Fruit fly (Drosophila melanogaster) whole organism, embryonic: ENCODE measurements around the gene slp1.

ENCODE experiments used
- Bdp1 ChIP-seq: fragments of 200-800 bp; sonication (Bioruptor generic); optimal IDR thresholded peaks from 3 replicates; lab custom pipeline; 2016; ENCODE audit warnings: missing biosample characterization, missing genetic modification characterization
- CG10321 ChIP-seq: fragments of 200-800 bp; sonication (Bioruptor generic); IDR thresholded peaks from 2 replicates; pipeline ENCODE4 v1.3.6; 2022; ENCODE audit warnings: missing biosample characterization, missing genetic modification characterization
- CG10431 ChIP-seq: fragments of 200-800 bp; sonication (Bioruptor generic); optimal IDR thresholded peaks from 3 replicates; lab custom pipeline; 2018; ENCODE audit warnings: missing biosample characterization, mild to moderate bottlenecking, missing genetic modification characterization
- CG10654 ChIP-seq: fragments of 200-800 bp; sonication (Bioruptor generic); optimal IDR thresholded peaks from 2 replicates; lab custom pipeline; 2016; ENCODE audit warnings: missing biosample characterization, missing genetic modification characterization
- CG11723 ChIP-seq: fragments of 200-800 bp; sonication (Bioruptor generic); optimal IDR thresholded peaks from 2 replicates; lab custom pipeline; 2017; ENCODE audit warnings: missing biosample characterization, mild to moderate bottlenecking, missing genetic modification characterization
- CG12942 ChIP-seq: fragments of 200-800 bp; sonication (Bioruptor generic); optimal IDR thresholded peaks from 3 replicates; lab custom pipeline; 2016; ENCODE audit warnings: missing biosample characterization, missing genetic modification characterization
- CG13296 ChIP-seq: fragments of 200-800 bp; sonication (Bioruptor generic); optimal IDR thresholded peaks from 3 replicates; lab custom pipeline; 2018; ENCODE audit warnings: missing biosample characterization, mild to moderate bottlenecking, missing genetic modification characterization
- CG14965 ChIP-seq: fragments of 200-800 bp; sonication (Bioruptor generic); optimal IDR thresholded peaks from 2 replicates; lab custom pipeline; 2016; ENCODE audit warnings: missing biosample characterization, missing genetic modification characterization, borderline replicate concordance
- CG15514 ChIP-seq: fragments of 200-800 bp; sonication (Bioruptor generic); optimal IDR thresholded peaks from 3 replicates; lab custom pipeline; 2017; ENCODE audit warnings: missing biosample characterization, missing genetic modification characterization, mild to moderate bottlenecking, moderate library complexity, missing genetic modification reagents
- CG17361 ChIP-seq: fragments of 200-800 bp; sonication (Bioruptor generic); IDR thresholded peaks from 3 replicates; pipeline ENCODE4 v1.3.6; 2022; ENCODE audit warnings: missing biosample characterization, missing genetic modification characterization
- CG1832 ChIP-seq: fragments of 200-800 bp; sonication (Bioruptor generic); optimal IDR thresholded peaks from 2 replicates; lab custom pipeline; 2017; ENCODE audit warnings: missing biosample characterization, mild to moderate bottlenecking, missing genetic modification characterization, inconsistent platforms
- CG2875 ChIP-seq: fragments of 200-800 bp; sonication (Bioruptor generic); optimal IDR thresholded peaks from 2 replicates; lab custom pipeline; 2017; ENCODE audit warnings: missing biosample characterization, mild to moderate bottlenecking, missing genetic modification characterization, missing genetic modification reagents
- CG3281 ChIP-seq: fragments of 200-800 bp; sonication (Bioruptor generic); optimal IDR thresholded peaks from 3 replicates; lab custom pipeline; 2017; ENCODE audit warnings: missing biosample characterization, mild to moderate bottlenecking, missing genetic modification characterization
- CG3726 ChIP-seq: fragments of 200-800 bp; sonication (Bioruptor generic); IDR thresholded peaks from 3 replicates; pipeline ENCODE4, ENCODE4 v1.3.6; 2022; ENCODE audit warnings: missing biosample characterization, missing genetic modification characterization
- CG4424 ChIP-seq: fragments of 200-800 bp; sonication (Bioruptor generic); optimal IDR thresholded peaks from 3 replicates; lab custom pipeline; 2016; ENCODE audit warnings: missing biosample characterization, missing genetic modification characterization
- CG5953 ChIP-seq: fragments of 200-800 bp; sonication (Bioruptor generic); IDR thresholded peaks from 2 replicates; pipeline ENCODE4 v1.3.6; 2022; ENCODE audit warnings: missing biosample characterization, missing genetic modification characterization
- CG6689 ChIP-seq: fragments of 200-800 bp; sonication (Bioruptor generic); IDR thresholded peaks from 2 replicates; pipeline ENCODE4 v1.3.6; 2022; ENCODE audit warnings: missing biosample characterization, missing genetic modification characterization
- CG6813 ChIP-seq: fragments of 200-800 bp; sonication (Bioruptor generic); optimal IDR thresholded peaks from 2 replicates; lab custom pipeline; 2017; ENCODE audit warnings: missing biosample characterization, missing genetic modification characterization, mild to moderate bottlenecking, moderate library complexity, missing genetic modification reagents
- CG8388 ChIP-seq: fragments of 200-800 bp; sonication (Bioruptor generic); optimal IDR thresholded peaks from 2 replicates; lab custom pipeline; 2019; ENCODE audit warnings: missing biosample characterization, mild to moderate bottlenecking, missing genetic modification characterization, moderate library complexity
- CG8944 ChIP-seq: fragments of 200-800 bp; sonication (Bioruptor generic); optimal IDR thresholded peaks from 3 replicates; lab custom pipeline; 2016; ENCODE audit warnings: missing biosample characterization, missing genetic modification characterization
- Chrac-16 ChIP-seq: fragments of 200-800 bp; sonication (Bioruptor generic); optimal IDR thresholded peaks from 3 replicates; lab custom pipeline; 2016; ENCODE audit warnings: missing biosample characterization, missing genetic modification characterization
- CoRest ChIP-seq: fragments of 200-800 bp; sonication (Bioruptor generic); optimal IDR thresholded peaks from 3 replicates; lab custom pipeline; 2018; ENCODE audit warnings: missing biosample characterization, mild to moderate bottlenecking, missing genetic modification characterization, moderate library complexity
- Hey ChIP-seq: fragments of 200-800 bp; sonication (Bioruptor generic); optimal IDR thresholded peaks from 3 replicates; lab custom pipeline; 2018; ENCODE audit warnings: missing biosample characterization, mild to moderate bottlenecking, missing genetic modification characterization
- Mad ChIP-seq: fragments of 200-800 bp; sonication (Bioruptor generic); optimal IDR thresholded peaks from 2 replicates; lab custom pipeline; 2016; ENCODE audit warnings: missing biosample characterization, missing genetic modification characterization
- Med ChIP-seq: fragments of 200-800 bp; sonication (Bioruptor generic); peaks from one replicate; lab custom pipeline; 2016; ENCODE audit warnings: missing biosample characterization, missing genetic modification characterization, mild to moderate bottlenecking, inconsistent platforms, moderate library complexity
- NFAT ChIP-seq: fragments of 200-800 bp; sonication (Bioruptor generic); IDR thresholded peaks from 2 replicates; pipeline ENCODE4 v1.3.6; 2022; ENCODE audit warnings: missing biosample characterization, missing genetic modification characterization
- Rx ChIP-seq: fragments of 200-800 bp; sonication (Bioruptor generic); IDR thresholded peaks from 2 replicates; pipeline ENCODE4 v1.3.6; 2022; ENCODE audit warnings: missing biosample characterization, missing genetic modification characterization
- Spps ChIP-seq: fragments of 200-800 bp; sonication (Bioruptor generic); optimal IDR thresholded peaks from 2 replicates; lab custom pipeline; 2018; ENCODE audit warnings: missing biosample characterization, mild to moderate bottlenecking, missing genetic modification characterization
- Ssrp ChIP-seq: fragments of 200-800 bp; sonication (Bioruptor generic); optimal IDR thresholded peaks from 2 replicates; lab custom pipeline; 2018; ENCODE audit warnings: missing biosample characterization, mild to moderate bottlenecking, missing genetic modification characterization, moderate library complexity
- Tbp ChIP-seq: fragments of >200 bp; optimal IDR thresholded peaks from 2 replicates; lab custom pipeline; 2018; ENCODE audit warnings: missing biosample characterization, missing genetic modification characterization
- Trl ChIP-seq, 3 experiments: fragments of >200 bp in 2 of 3; fragments of 200-800 bp in 1 of 3; sonication (Bioruptor generic) in 1 of 3; optimal IDR thresholded peaks; 2 replicates in 1 of 3; 3 replicates in 2 of 3; lab custom pipeline; 2016 to 2017; ENCODE audit warnings: missing biosample characterization in 1 of 3, missing genetic modification characterization in 1 of 3
- ase ChIP-seq: fragments of 200-800 bp; sonication (Bioruptor generic); IDR thresholded peaks from 3 replicates; pipeline ENCODE4 v1.3.6; 2022; ENCODE audit warnings: missing biosample characterization, missing genetic modification characterization
- bbx ChIP-seq: fragments of 200-800 bp; sonication (Bioruptor generic); IDR thresholded peaks from 2 replicates; pipeline ENCODE4 v1.3.6; 2022; ENCODE audit warnings: missing biosample characterization, missing genetic modification characterization; ENCODE audit not compliant: partially characterized antibody
- cas ChIP-seq: fragments of 200-800 bp; sonication (Bioruptor generic); IDR thresholded peaks from 2 replicates; pipeline ENCODE4 v1.3.6; 2022; ENCODE audit warnings: missing biosample characterization, missing genetic modification characterization
- cg ChIP-seq: fragments of 200-800 bp; sonication (Bioruptor generic); optimal IDR thresholded peaks from 3 replicates; lab custom pipeline; 2019; ENCODE audit warnings: missing biosample characterization, mild to moderate bottlenecking, missing genetic modification characterization, moderate library complexity
- ci ChIP-seq: fragments of 200-800 bp; sonication (Bioruptor generic); IDR thresholded peaks from 3 replicates; pipeline ENCODE4 v1.3.6; 2022; ENCODE audit warnings: missing biosample characterization, missing genetic modification characterization
- corto ChIP-seq: fragments of 200-800 bp; sonication (Bioruptor generic); optimal IDR thresholded peaks from 2 replicates; lab custom pipeline; 2016; ENCODE audit warnings: missing biosample characterization, mild to moderate bottlenecking, missing genetic modification characterization, moderate library complexity
- dimm ChIP-seq: fragments of 200-800 bp; sonication (Bioruptor generic); IDR thresholded peaks from 2 replicates; pipeline ENCODE4 v1.3.6; 2022; ENCODE audit warnings: missing biosample characterization, missing genetic modification characterization
- exex ChIP-seq: fragments of 200-800 bp; sonication (Bioruptor generic); optimal IDR thresholded peaks from 4 replicates; lab custom pipeline; 2018; ENCODE audit warnings: missing biosample characterization, mild to moderate bottlenecking, missing genetic modification characterization, moderate library complexity
- gfzf ChIP-seq: fragments of 200-800 bp; sonication (Bioruptor generic); optimal IDR thresholded peaks from 2 replicates; lab custom pipeline; 2016; ENCODE audit warnings: missing biosample characterization, mild to moderate bottlenecking, missing genetic modification characterization, moderate library complexity
- hb ChIP-seq: fragments of 200-800 bp; sonication (Bioruptor generic); IDR thresholded peaks from 3 replicates; pipeline ENCODE4 v1.3.6; 2022; ENCODE audit warnings: missing biosample characterization, missing genetic modification characterization; ENCODE audit not compliant: partially characterized antibody
- kay ChIP-seq: fragments of 200-800 bp; sonication (Bioruptor generic); optimal IDR thresholded peaks from 2 replicates; lab custom pipeline; 2016; ENCODE audit warnings: missing biosample characterization, missing genetic modification characterization
- klu ChIP-seq: fragments of 200-800 bp; sonication (Bioruptor generic); IDR thresholded peaks from 2 replicates; pipeline ENCODE4 v1.3.6; 2022; ENCODE audit warnings: missing biosample characterization, missing genetic modification characterization
- nerfin-2 ChIP-seq: fragments of 200-800 bp; sonication (Bioruptor generic); IDR thresholded peaks from 2 replicates; pipeline ENCODE4 v1.3.6; 2022; ENCODE audit warnings: missing biosample characterization, missing genetic modification characterization; ENCODE audit not compliant: partially characterized antibody
- p53 ChIP-seq: fragments of 200-800 bp; sonication (Bioruptor generic); optimal IDR thresholded peaks from 2 replicates; lab custom pipeline; 2016; ENCODE audit warnings: missing biosample characterization, missing genetic modification characterization
- prd ChIP-seq, 3 experiments: fragments of >200 bp in 2 of 3; fragments of 200-800 bp in 1 of 3; sonication (Bioruptor generic) in 1 of 3; optimal IDR thresholded peaks in 2 of 3; IDR thresholded peaks in 1 of 3; 2 replicates in 2 of 3; 3 replicates in 1 of 3; pipeline versions ENCODE4 v1.3.6 to Lab custom; 2017 to 2022; ENCODE audit warnings: missing biosample characterization in 1 of 3, missing genetic modification characterization in 1 of 3
- slp2 ChIP-seq: fragments of 200-800 bp; sonication (Bioruptor generic); optimal IDR thresholded peaks from 2 replicates; lab custom pipeline; 2016; ENCODE audit warnings: missing biosample characterization, missing genetic modification characterization
- sqz ChIP-seq: fragments of 200-800 bp; sonication (Bioruptor generic); optimal IDR thresholded peaks from 3 replicates; lab custom pipeline; 2018; ENCODE audit warnings: missing biosample characterization, mild to moderate bottlenecking, missing genetic modification characterization
- tup ChIP-seq: fragments of 200-800 bp; sonication (Bioruptor generic); optimal IDR thresholded peaks from 2 replicates; lab custom pipeline; 2016; ENCODE audit warnings: missing biosample characterization, mild to moderate bottlenecking, missing genetic modification characterization, moderate library complexity
- wdn ChIP-seq: fragments of 200-800 bp; sonication (Bioruptor generic); IDR thresholded peaks from 2 replicates; pipeline ENCODE4 v1.3.6; 2022; ENCODE audit warnings: missing biosample characterization, missing genetic modification characterization

The slp1 gene

DNA sequence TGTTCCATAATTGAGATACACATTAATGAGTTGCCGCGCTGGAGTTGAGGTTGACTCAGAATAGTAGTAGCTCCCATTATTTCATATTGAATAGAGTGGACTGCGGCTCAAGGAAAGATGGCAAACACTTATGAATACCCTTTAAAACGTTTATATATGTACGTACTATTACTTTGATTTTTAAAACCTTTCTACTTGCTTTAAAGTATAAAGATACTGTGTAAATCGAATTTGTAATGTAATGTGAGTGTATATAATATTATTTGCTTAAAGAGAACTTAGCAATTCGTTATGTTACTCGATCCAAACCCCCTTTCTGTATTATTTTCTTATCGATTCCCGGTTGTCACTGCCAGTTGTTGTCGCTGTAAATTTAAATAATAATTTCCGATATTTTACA, 25.8 kb downstream of the slp1 start (continued):
- TF ChIP-seq klu (GFP tag; lab: Robert Waterston, UW) (no peak), CG3726 (GFP tag; lab: Robert Waterston, UW) (no peak), sqz (GFP tag; lab: Kevin White, UChicago) (no peak), hb (GFP tag; lab: Robert Waterston, UW) (no peak), exex (tag; lab: Kevin White, UChicago) (no peak), CG6689 (GFP tag; lab: Robert Waterston, UW) (peak; percentile 59), cg (GFP tag; lab: Kevin White, UChicago) (no peak), CG5953 (GFP tag; lab: Robert Waterston, UW) (no peak), CG10321 (GFP tag; lab: Robert Waterston, UW) (no peak), corto (GFP tag; lab: Kevin White, UChicago) (no peak), CG17361 (GFP tag; lab: Robert Waterston, UW) (peak; percentile 59; the same call in 2 of the 3 replicates), CG14965 (GFP tag; lab: Kevin White, UChicago) (no peak), CG10654 (peak; percentile 17), CoRest (tag; lab: Kevin White, UChicago) (peak; percentile 51), Spps (tag; lab: Kevin White, UChicago) (peak; percentile 27), CG12942 (GFP tag; lab: Kevin White, UChicago) (no peak), Med (GFP tag; lab: Kevin White, UChicago) (peak; percentile 11), CG8944 (GFP tag; lab: Kevin White, UChicago) (no peak), CG13296 (GFP tag; lab: Kevin White, UChicago) (no peak), p53 (GFP tag; lab: Kevin White, UChicago) (no peak), CG2875 (peak; percentile 45), CG4424 (GFP tag; lab: Kevin White, UChicago) (peak; percentile 53), Trl (optimal IDR thresholded peaks at IDR 0.05; lab: Kevin White, UChicago) (no peak), Trl (GFP tag; optimal IDR thresholded peaks at IDR 0.05; lab: Kevin White, UChicago) (no peak), CG15514 (GFP tag; lab: Kevin White, UChicago) (no peak), CG10431 (GFP tag; lab: Kevin White, UChicago) (no peak), CG1832 (GFP tag; lab: Kevin White, UChicago) (no peak), ase (no peak), Rx (no peak), tup (GFP tag; lab: Kevin White, UChicago) (no peak), wdn (GFP tag; lab: Robert Waterston, UW) (no peak), CG6813 (no peak), gfzf (GFP tag; lab: Kevin White, UChicago) (no peak), Ssrp (tag; lab: Kevin White, UChicago) (peak; percentile 53), Mad (GFP tag; lab: Kevin White, UChicago) (no peak), Tbp (GFP tag; lab: Kevin White, UChicago) (no peak), cas (GFP tag; lab: Robert Waterston, UW) (no peak), nerfin-2 (GFP tag; lab: Robert Waterston, UW) (no peak), CG8388 (GFP tag; lab: Kevin White, UChicago) (peak; percentile 67), dimm (GFP tag; lab: Robert Waterston, UW) (no peak), NFAT (GFP tag; lab: Robert Waterston, UW) (no peak), kay (GFP tag; lab: Kevin White, UChicago) (no peak), Bdp1 (GFP tag; lab: Kevin White, UChicago) (no peak), slp2 (GFP tag; lab: Kevin White, UChicago) (no peak), Hey (tag; lab: Kevin White, UChicago) (no peak), prd (optimal IDR thresholded peaks at IDR 0.05; lab: Kevin White, UChicago) (no peak), prd (GFP tag; IDR thresholded peaks at IDR 0.05; lab: Robert Waterston, UW) (peak; percentile 20; the same call in 1 of the 3 replicates), CG3281 (GFP tag; lab: Kevin White, UChicago) (no peak), Chrac-16 (GFP tag; lab: Kevin White, UChicago) (no peak), CG11723 (GFP tag; lab: Kevin White, UChicago) (no peak), bbx (GFP tag; lab: Robert Waterston, UW) (no peak), ci (GFP tag; lab: Robert Waterston, UW) (peak; percentile 74; the same call in 2 of the 3 replicates)
